Worm (Caenorhabditis elegans) whole organism, late embryonic: ENCODE results near the gene srpa-72.

ENCODE experiments used
- K02D7.2 ChIP-seq: sonication (generic microtip); optimal IDR thresholded peaks from 2 replicates; lab custom pipeline; 2017; ENCODE audit warnings: mild to moderate bottlenecking, missing genetic modification characterization, missing compliant biosample characterization
- K09A11.1 ChIP-seq: sonication (generic microtip); optimal IDR thresholded peaks from 2 replicates; lab custom pipeline; 2017; ENCODE audit warnings: antibody characterized with exemption, mild to moderate bottlenecking, missing genetic modification characterization, missing compliant biosample characterization; ENCODE audit not compliant: insufficient read depth
- Y22D7AL.16 ChIP-seq: sonication (generic microtip); optimal IDR thresholded peaks from 2 replicates; lab custom pipeline; 2016; ENCODE audit warnings: missing genetic modification characterization, missing compliant biosample characterization
- ceh-19 ChIP-seq: fragments of 200-800 bp; sonication (Bioruptor generic); optimal IDR thresholded peaks from 2 replicates; lab custom pipeline; 2018; ENCODE audit warnings: mild to moderate bottlenecking, missing genetic modification characterization, missing compliant biosample characterization
- ceh-2 ChIP-seq: sonication (generic microtip); optimal IDR thresholded peaks from 2 replicates; lab custom pipeline; 2016; ENCODE audit warnings: missing genotype, missing genetic modification characterization, missing compliant biosample characterization
- ceh-22 ChIP-seq: sonication (generic microtip); optimal IDR thresholded peaks from 2 replicates; lab custom pipeline; 2017; ENCODE audit warnings: missing biosample characterization, missing genetic modification characterization
- ceh-24 ChIP-seq: sonication (generic microtip); optimal IDR thresholded peaks from 2 replicates; lab custom pipeline; 2016; ENCODE audit warnings: mild to moderate bottlenecking, missing genetic modification characterization, missing compliant biosample characterization
- ceh-30 ChIP-seq: fragments of 150-350 bp; optimal IDR thresholded peaks from 2 replicates; lab custom pipeline; 2014; ENCODE audit warnings: missing biosample characterization, missing genetic modification characterization
- ceh-34 ChIP-seq: sonication (generic microtip); optimal IDR thresholded peaks from 2 replicates; lab custom pipeline; 2016; ENCODE audit warnings: mild to moderate bottlenecking, missing genetic modification characterization, missing compliant biosample characterization
- ceh-45 ChIP-seq: fragments of 200-800 bp; sonication (Bioruptor generic); IDR thresholded peaks from 2 replicates; pipeline ENCODE4 v1.3.6; 2022; ENCODE audit warnings: missing genetic modification reagents, missing genetic modification characterization, missing compliant biosample characterization
- ceh-48 ChIP-seq: sonication (generic microtip); optimal IDR thresholded peaks from 2 replicates; lab custom pipeline; 2016; ENCODE audit warnings: missing genetic modification characterization, inconsistent platforms, missing compliant biosample characterization
- ceh-6 ChIP-seq: fragments of 200-800 bp; sonication (Bioruptor generic); optimal IDR thresholded peaks from 2 replicates; lab custom pipeline; 2018; ENCODE audit warnings: mild to moderate bottlenecking, missing genetic modification characterization, missing compliant biosample characterization
- dmd-4 ChIP-seq: sonication (generic microtip); optimal IDR thresholded peaks from 2 replicates; lab custom pipeline; 2016; ENCODE audit warnings: borderline replicate concordance, missing genetic modification characterization, missing compliant biosample characterization
- dve-1 ChIP-seq: sonication (generic microtip); optimal IDR thresholded peaks from 2 replicates; lab custom pipeline; 2017; ENCODE audit warnings: antibody characterized with exemption, mild to moderate bottlenecking, missing genetic modification characterization, missing compliant biosample characterization
- elt-2 ChIP-seq: sonication (generic microtip); optimal IDR thresholded peaks from 2 replicates; lab custom pipeline; 2016; ENCODE audit warnings: missing genetic modification reagents, missing genetic modification characterization, missing compliant biosample characterization
- fkh-6 ChIP-seq: sonication (generic microtip); optimal IDR thresholded peaks from 2 replicates; lab custom pipeline; 2016; ENCODE audit warnings: missing genetic modification characterization, missing compliant biosample characterization
- gmeb-2 ChIP-seq: sonication (generic microtip); optimal IDR thresholded peaks from 2 replicates; lab custom pipeline; 2016; ENCODE audit warnings: missing genetic modification characterization, inconsistent platforms, missing compliant biosample characterization
- hlh-13 ChIP-seq: fragments of 200-800 bp; sonication (Bioruptor generic); optimal IDR thresholded peaks from 2 replicates; lab custom pipeline; 2018; ENCODE audit warnings: mild to moderate bottlenecking, missing genetic modification characterization, missing compliant biosample characterization
- hlh-15 ChIP-seq: sonication (generic microtip); optimal IDR thresholded peaks from 2 replicates; lab custom pipeline; 2016; ENCODE audit warnings: missing genetic modification characterization, missing compliant biosample characterization
- hlh-30 ChIP-seq: sonication (generic microtip); optimal IDR thresholded peaks from 2 replicates; lab custom pipeline; 2017; ENCODE audit warnings: antibody characterized with exemption, missing genetic modification characterization, missing compliant biosample characterization; ENCODE audit not compliant: insufficient read depth
- hlh-8 ChIP-seq: sonication (generic microtip); optimal IDR thresholded peaks from 2 replicates; lab custom pipeline; 2016; ENCODE audit warnings: missing genotype, missing genetic modification characterization, missing compliant biosample characterization
- mec-3 ChIP-seq: sonication (generic microtip); optimal IDR thresholded peaks from 2 replicates; lab custom pipeline; 2016; ENCODE audit warnings: borderline replicate concordance, missing genetic modification characterization, missing compliant biosample characterization
- nfya-1 ChIP-seq: sonication (generic microtip); optimal IDR thresholded peaks from 2 replicates; lab custom pipeline; 2017; ENCODE audit warnings: missing genetic modification characterization, mild to moderate bottlenecking, missing compliant biosample characterization, antibody characterized with exemption, moderate library complexity
- nhr-11 ChIP-seq: fragments of 150-350 bp; optimal IDR thresholded peaks from 2 replicates; lab custom pipeline; 2014; ENCODE audit warnings: missing biosample characterization, missing genetic modification characterization
- npax-4 ChIP-seq: sonication (generic microtip); optimal IDR thresholded peaks from 2 replicates; lab custom pipeline; 2016; ENCODE audit warnings: missing genetic modification characterization, missing compliant biosample characterization
- odd-2 ChIP-seq: sonication (generic microtip); optimal IDR thresholded peaks from 2 replicates; lab custom pipeline; 2017; ENCODE audit warnings: antibody characterized with exemption, mild to moderate bottlenecking, missing genetic modification characterization, missing compliant biosample characterization
- pag-3 ChIP-seq: sonication (generic microtip); optimal IDR thresholded peaks from 2 replicates; lab custom pipeline; 2016; ENCODE audit warnings: missing compliant biosample characterization, missing genetic modification characterization, borderline replicate concordance
- pqm-1 ChIP-seq: sonication (generic microtip); optimal IDR thresholded peaks from 2 replicates; lab custom pipeline; 2016; ENCODE audit warnings: missing genetic modification characterization, missing compliant biosample characterization
- ref-2 ChIP-seq: sonication (generic microtip); optimal IDR thresholded peaks from 2 replicates; lab custom pipeline; 2016; ENCODE audit warnings: missing genetic modification characterization, missing compliant biosample characterization
- sdc-2 ChIP-seq: sonication (generic microtip); optimal IDR thresholded peaks from 2 replicates; lab custom pipeline; 2016; ENCODE audit warnings: missing genotype, missing genetic modification characterization, missing compliant biosample characterization
- sox-4 ChIP-seq: sonication (generic microtip); optimal IDR thresholded peaks from 2 replicates; lab custom pipeline; 2017; ENCODE audit warnings: mild to moderate bottlenecking, missing genetic modification characterization, inconsistent platforms, missing compliant biosample characterization
- tbx-2 ChIP-seq: sonication (generic microtip); optimal IDR thresholded peaks from 2 replicates; lab custom pipeline; 2016; ENCODE audit warnings: missing genetic modification characterization, missing compliant biosample characterization
- unc-55 ChIP-seq: sonication (generic microtip); optimal IDR thresholded peaks from 2 replicates; lab custom pipeline; 2017; ENCODE audit warnings: missing biosample characterization, missing genetic modification reagents, missing genetic modification characterization
- unc-86 ChIP-seq: sonication (generic microtip); optimal IDR thresholded peaks from 2 replicates; lab custom pipeline; 2016; ENCODE audit warnings: missing genetic modification characterization, missing compliant biosample characterization

The srpa-72 gene

DNA sequence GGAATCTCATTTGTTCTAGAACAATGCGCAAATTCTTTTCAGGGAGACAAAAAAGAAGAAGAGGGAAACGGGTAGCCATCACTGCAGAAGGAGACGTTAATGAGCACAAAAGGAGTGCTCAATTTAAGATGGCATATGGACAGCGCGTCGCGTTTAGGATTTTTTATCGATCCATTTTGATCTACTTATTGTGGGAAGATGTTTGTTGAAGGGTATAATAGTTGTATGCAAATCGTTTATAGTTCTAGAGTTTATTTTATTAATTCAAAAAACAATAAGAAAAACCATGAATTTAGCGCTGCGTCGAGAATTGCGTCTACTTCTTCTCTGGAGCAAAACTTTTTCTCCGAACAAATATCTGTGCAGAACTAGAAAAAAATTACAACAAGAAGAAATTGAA lies 13.7 kb upstream of the srpa-72 start, which contains the start of gene sdz-9:
sdz-9 (minus strand) TSS at position 101 of the 400 bp plus-strand sequence.
- TF ChIP-seq hlh-15 (tag; lab: Kevin White, UChicago) (no peak), fkh-6 (tag; lab: Kevin White, UChicago) (no peak), elt-2 (tag; lab: Kevin White, UChicago) (no peak), nhr-11 (no peak), odd-2 (tag; lab: Kevin White, UChicago) (no peak), Y22D7AL.16 (tag; lab: Kevin White, UChicago) (no peak), sdc-2 (tag; lab: Kevin White, UChicago) (no peak), pag-3 (no peak), hlh-8 (tag; lab: Kevin White, UChicago) (no peak), unc-55 (GFP tag; lab: Kevin White, UChicago) (no peak), ceh-24 (tag; lab: Kevin White, UChicago) (no peak)

ce11 chrII:2774904-2775303 lies 12.4 kb upstream of the srpa-72 start, which contains the start of gene fbxb-111:
Gene fbxb-111, minus strand, starts transcription at chrII:2775004.
- TF ChIP-seq pqm-1 (tag; lab: Kevin White, UChicago) (no peak), ceh-22 (tag; lab: Kevin White, UChicago) (no peak), ref-2 (tag; lab: Kevin White, UChicago) (peak; percentile 20), tbx-2 (tag; lab: Kevin White, UChicago) (no peak), npax-4 (tag; lab: Kevin White, UChicago) (no peak), ceh-19 (GFP tag; lab: Kevin White, UChicago) (no peak), sox-4 (tag; lab: Kevin White, UChicago) (no peak)

ce11 chrII:2777846-2778245 lies 9.4 kb upstream of the srpa-72 start, which contains the start of gene F08D12.4:
Gene F08D12.4, plus strand, starts transcription at chrII:2778146.
- TF ChIP-seq hlh-13 (GFP tag; lab: Kevin White, UChicago) (no peak), dmd-4 (no peak), hlh-15 (tag; lab: Kevin White, UChicago) (no peak)

DNA sequence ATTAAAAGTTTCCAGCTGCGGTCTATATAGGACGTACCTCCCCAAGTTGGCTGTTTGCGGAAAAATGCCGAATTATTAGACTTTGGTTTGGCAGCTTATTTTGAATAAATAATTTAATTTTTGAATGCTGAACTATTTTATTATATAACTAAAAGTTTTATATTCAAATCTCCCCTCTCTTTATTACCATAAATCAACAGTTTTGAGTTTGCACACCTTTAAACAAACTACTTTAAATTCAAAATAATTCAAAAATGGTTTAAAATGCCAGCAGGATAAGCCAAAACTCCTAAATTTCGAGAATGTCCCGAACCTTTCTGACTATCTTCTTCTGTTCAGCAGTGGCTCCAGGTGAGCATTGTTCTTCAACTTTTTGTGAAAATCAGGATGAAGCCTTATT lies 8.0 kb upstream of the srpa-72 start, which contains the start of gene F08D12.3:
F08D12.3 (plus strand) TSS at position 301 of the 400 bp plus-strand sequence.
- TF ChIP-seq ceh-45, result no peak
- no peak for TF ChIP-seq sox-4 (tag; lab: Kevin White, UChicago)
- TF ChIP-seq hlh-13 (GFP tag; lab: Kevin White, UChicago), result no peak
- no peak for TF ChIP-seq ceh-48 (tag; lab: Kevin White, UChicago)
- TF ChIP-seq ceh-2, result no peak
- no peak for TF ChIP-seq ceh-30 (tag; lab: Kevin White, UChicago)
- TF ChIP-seq elt-2 (tag; lab: Kevin White, UChicago), result no peak
- no peak for TF ChIP-seq gmeb-2 (tag; lab: Kevin White, UChicago)
- TF ChIP-seq nhr-11, result no peak
- TF ChIP-seq mec-3 (tag; lab: Kevin White, UChicago), result no peak
- no peak for TF ChIP-seq nfya-1 (tag; lab: Kevin White, UChicago)
- no peak for TF ChIP-seq ceh-6 (GFP tag; lab: Kevin White, UChicago)

DNA sequence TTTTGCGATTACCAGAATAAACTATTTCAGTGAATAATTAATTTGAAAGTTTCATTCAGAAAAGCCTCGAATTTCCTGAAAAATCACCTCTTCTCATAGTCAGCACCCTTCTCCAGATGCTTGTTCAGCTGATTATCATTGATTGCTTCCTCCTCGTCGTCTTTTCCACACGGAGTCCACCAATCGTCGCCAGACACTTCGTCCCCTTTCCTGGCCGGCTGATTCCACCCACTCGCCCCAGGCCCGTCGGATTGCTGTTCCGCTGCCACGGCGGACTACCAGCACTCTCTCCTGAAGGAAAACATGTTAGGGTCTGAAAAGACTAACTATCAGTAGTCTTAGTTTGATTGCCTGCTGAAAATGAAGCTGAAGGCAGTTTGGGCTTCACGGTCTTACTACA lies 6.5 kb upstream of the srpa-72 start:
- TF ChIP-seq dve-1 (tag; lab: Kevin White, UChicago) (no peak), hlh-30 (tag; lab: Kevin White, UChicago) (no peak), K09A11.1 (no peak), K02D7.2 (tag; lab: Kevin White, UChicago) (no peak), hlh-13 (GFP tag; lab: Kevin White, UChicago) (no peak), ceh-2 (no peak), ceh-48 (tag; lab: Kevin White, UChicago) (no peak), unc-86 (no peak), ceh-19 (GFP tag; lab: Kevin White, UChicago) (no peak), ceh-34 (no peak), odd-2 (tag; lab: Kevin White, UChicago) (no peak)
